Worm (Caenorhabditis elegans) whole organism, young adult: ENCODE measurements around the gene osm-8.

ENCODE experiments used
- ama-1 ChIP-seq, 3 experiments: fragments of 150-350 bp in 1 of 3; sonication (generic microtip) in 2 of 3; optimal IDR thresholded peaks; 2 replicates each; lab custom pipeline; 2014 to 2018; ENCODE audit warnings: missing biosample characterization in 2 of 3, missing genetic modification characterization in 2 of 3, missing genetic modification reagents in 2 of 3
- repo-1 ChIP-seq: sonication (generic microtip); optimal IDR thresholded peaks from 2 replicates; lab custom pipeline; 2017; ENCODE audit warnings: mild to moderate bottlenecking, missing genetic modification characterization, missing compliant biosample characterization
- unc-130 ChIP-seq: sonication (generic microtip); optimal IDR thresholded peaks from 2 replicates; lab custom pipeline; 2016; ENCODE audit warnings: missing genetic modification reagents, missing genetic modification characterization, missing compliant biosample characterization
- ztf-22 ChIP-seq: fragments of 200-800 bp; sonication (Bioruptor generic); optimal IDR thresholded peaks from 2 replicates; lab custom pipeline; 2018; ENCODE audit warnings: mild to moderate bottlenecking, missing genetic modification characterization, moderate library complexity, missing compliant biosample characterization
- ztf-25 ChIP-seq: fragments of 200-800 bp; sonication (Bioruptor generic); IDR thresholded peaks from 2 replicates; pipeline ENCODE4 v1.3.6; 2022; ENCODE audit warnings: missing genetic modification reagents, missing genetic modification characterization, missing compliant biosample characterization

- TF ChIP-seq repo-1 (tag; lab: Kevin White, UChicago), result no peak
- no peak for TF ChIP-seq ztf-25 (GFP tag; lab: Robert Waterston, UW)
- no peak for TF ChIP-seq ama-1 (optimal IDR thresholded peaks at IDR 0.05; lab: Kevin White, UChicago)
- TF ChIP-seq ama-1 (GFP tag; optimal IDR thresholded peaks at IDR 0.05; lab: Kevin White, UChicago), result no peak
- no peak for TF ChIP-seq unc-130 (GFP tag; lab: Kevin White, UChicago)
- TF ChIP-seq ztf-22 (GFP tag; lab: Kevin White, UChicago), result no peak
Observed at ce11 chrII:7640161-7640841, 35.1 kb upstream of the osm-8 start.
